Worm (Caenorhabditis elegans): Measurements from ENCODE around the gene idpp-7.
A peak's percentile ranks its signal among the peaks of the same experiment; 100 is the strongest.
"Not testable (repeated sequence)": the region's sequence is repeated elsewhere in the genome, so short reads cannot be mapped to it uniquely, and the experiment has no call there.

idpp-7 gene

DNA sequence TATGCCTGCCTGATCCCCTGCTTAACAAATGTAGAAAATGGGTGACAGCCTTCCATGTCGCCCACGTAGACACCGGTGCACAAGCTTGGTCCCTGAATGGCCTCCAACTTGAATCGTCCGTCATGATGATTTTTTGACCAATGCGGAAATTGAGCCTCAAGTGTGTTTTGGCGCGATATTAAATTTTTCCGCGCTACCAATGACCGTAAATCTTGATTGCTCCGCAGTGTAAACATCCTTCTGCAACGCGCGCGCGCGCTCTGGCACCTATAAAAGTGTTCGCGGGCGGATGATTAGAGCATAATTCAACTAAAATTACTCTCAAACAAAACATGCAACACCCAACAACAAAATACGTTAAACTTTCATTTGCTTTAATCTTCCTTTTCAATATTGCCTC, at the start of gene idpp-7:
Gene idpp-7, plus strand, starts transcription at position 301 of the 400 bp plus-strand sequence.
- no peak for TF ChIP-seq pha-4 (tag; optimal IDR thresholded peaks at IDR 0.05)
- no peak for TF ChIP-seq lin-15B (tag; optimal IDR thresholded peaks at IDR 0.05)
- no peak for TF ChIP-seq elt-1 (tag; optimal IDR thresholded peaks at IDR 0.05)
- TF ChIP-seq nhr-77 (tag; optimal IDR thresholded peaks at IDR 0.05), result no peak
- no peak for TF ChIP-seq ztf-11 (tag; optimal IDR thresholded peaks at IDR 0.05)
- TF ChIP-seq pqm-1 (tag; optimal IDR thresholded peaks at IDR 0.05), result no peak
- TF ChIP-seq mdl-1 (tag; optimal IDR thresholded peaks at IDR 0.05), result no peak
- TF ChIP-seq ZK546.5 (tag; optimal IDR thresholded peaks at IDR 0.05), result no peak
- TF ChIP-seq fkh-2 (tag; optimal IDR thresholded peaks at IDR 0.05), result no peak
- TF ChIP-seq nfya-1 (tag; optimal IDR thresholded peaks at IDR 0.05; ENCODE audit: insufficient read depth), result no peak
- no peak for TF ChIP-seq tbx-2 (tag; optimal IDR thresholded peaks at IDR 0.05)
- TF ChIP-seq nhr-11 (tag; optimal IDR thresholded peaks at IDR 0.05), result no peak
- TF ChIP-seq eor-1 (tag; optimal IDR thresholded peaks at IDR 0.05), result no peak
- no peak for TF ChIP-seq daf-12 (tag; optimal IDR thresholded peaks at IDR 0.05)
- no peak for TF ChIP-seq elt-2 (tag; optimal IDR thresholded peaks at IDR 0.05)
- no peak for TF ChIP-seq nhr-43 (tag; optimal IDR thresholded peaks at IDR 0.05; ENCODE audit: poor library complexity, severe bottlenecking)
- no peak for TF ChIP-seq lin-39 (tag; optimal IDR thresholded peaks at IDR 0.05)
- no peak for TF ChIP-seq egl-5 (tag; optimal IDR thresholded peaks at IDR 0.05)
- no peak for TF ChIP-seq ceh-16 (tag; optimal IDR thresholded peaks at IDR 0.05)

ce11 chrIV:12674700-12675099, 45.1 kb upstream of the idpp-7 start, which contains the start of gene T23B5.4:
T23B5.4 (plus strand) TSS chrIV:12675000.
- no peak for TF ChIP-seq nhr-23 (tag; optimal IDR thresholded peaks at IDR 0.05)
- no peak for TF ChIP-seq elt-1 (tag; optimal IDR thresholded peaks at IDR 0.05)
- TF ChIP-seq egl-5 (tag; optimal IDR thresholded peaks at IDR 0.05), result no peak
- no peak for TF ChIP-seq egl-27 (tag; optimal IDR thresholded peaks at IDR 0.05)
- TF ChIP-seq nhr-25 (tag; optimal IDR thresholded peaks at IDR 0.05), result no peak
- no peak for TF ChIP-seq aly-2 (tag; optimal IDR thresholded peaks at IDR 0.05)
- no peak for TF ChIP-seq lin-15B (tag; optimal IDR thresholded peaks at IDR 0.05)
- no peak for TF ChIP-seq skn-1 (tag; optimal IDR thresholded peaks at IDR 0.05)
- TF ChIP-seq jun-1 (tag; optimal IDR thresholded peaks at IDR 0.05), result no peak
- no peak for TF ChIP-seq mml-1 (tag; optimal IDR thresholded peaks at IDR 0.05)
- TF ChIP-seq tbx-2 (tag; optimal IDR thresholded peaks at IDR 0.05), result no peak
- TF ChIP-seq lin-39 (tag; optimal IDR thresholded peaks at IDR 0.05), result no peak
- no peak for TF ChIP-seq pha-4 (tag; optimal IDR thresholded peaks at IDR 0.05)
- no peak for TF ChIP-seq elt-2 (tag; optimal IDR thresholded peaks at IDR 0.05)
- no peak for TF ChIP-seq fos-1 (tag; optimal IDR thresholded peaks at IDR 0.05)

DNA sequence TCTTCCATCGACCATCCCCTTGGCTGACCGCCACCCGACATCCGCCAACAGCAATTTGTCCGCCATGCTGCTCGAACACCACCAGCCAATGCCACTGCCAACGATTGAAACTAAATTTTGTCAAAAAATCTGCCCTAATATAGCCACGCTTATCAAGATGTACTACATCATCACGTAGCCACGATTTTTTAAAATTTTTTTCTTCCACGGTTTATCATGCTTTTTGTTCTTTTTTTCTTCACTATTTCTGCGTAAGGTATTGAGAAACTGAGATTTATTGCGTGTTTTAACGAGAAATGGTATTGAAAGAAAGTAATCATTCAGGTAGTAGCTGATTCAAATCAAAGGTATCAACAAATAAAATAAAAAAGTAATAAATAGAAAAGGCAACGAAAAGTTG, 42.6 kb upstream of the idpp-7 start, which contains the start of gene T23B5.6:
Gene T23B5.6, minus strand, starts transcription at position 101 of the 400 bp plus-strand sequence.
- not testable (repeated sequence) for TF ChIP-seq ceh-28, aly-2, pqm-1 (tag; optimal IDR thresholded peaks at IDR 0.05)

DNA sequence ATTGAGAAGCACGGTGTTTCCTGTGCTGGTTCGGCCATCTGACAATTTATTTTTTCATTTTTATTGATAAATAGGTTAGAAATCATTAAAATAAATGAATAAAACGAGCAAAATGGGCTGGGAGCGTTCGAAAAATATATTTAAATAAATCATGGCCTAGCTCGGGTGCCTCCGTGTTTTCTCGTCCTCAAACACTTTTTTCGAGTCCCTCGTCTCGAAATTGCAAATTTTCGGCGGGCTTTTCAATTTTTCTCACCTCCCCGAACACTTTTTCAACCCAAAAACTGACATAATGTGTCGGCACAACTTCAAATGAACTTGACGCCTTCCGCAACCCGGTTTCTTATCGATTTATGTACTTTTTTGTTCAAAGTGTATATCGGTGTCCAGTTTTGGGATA, 35.4 kb upstream of the idpp-7 start, which contains the start of gene prmt-9:
Gene prmt-9, minus strand, starts transcription at position 38 of the 400 bp plus-strand sequence.
- TF ChIP-seq skn-1 (tag; optimal IDR thresholded peaks at IDR 0.05) (no peak), nhr-77 (tag; optimal IDR thresholded peaks at IDR 0.05) (no peak), lin-15B (tag; optimal IDR thresholded peaks at IDR 0.05) (peak; percentile 54), nfya-1 (tag; optimal IDR thresholded peaks at IDR 0.05; ENCODE audit: insufficient read depth) (peak; percentile 36), lin-39 (tag; optimal IDR thresholded peaks at IDR 0.05) (peak; percentile 36), ceh-9 (tag; optimal IDR thresholded peaks at IDR 0.05) (no peak)

ce11 chrIV:12684826-12685594, 34.8 kb upstream of the idpp-7 start:
- TF ChIP-seq zag-1 (tag; optimal IDR thresholded peaks at IDR 0.05) (no peak), nfya-1 (tag; optimal IDR thresholded peaks at IDR 0.05; ENCODE audit: insufficient read depth) (no peak), nhr-237 (tag; optimal IDR thresholded peaks at IDR 0.05) (no peak), lsy-12 (tag; optimal IDR thresholded peaks at IDR 0.05) (no peak), nhr-76 (tag; optimal IDR thresholded peaks at IDR 0.05) (no peak), ceh-9 (tag; optimal IDR thresholded peaks at IDR 0.05) (no peak), nhr-43 (tag; optimal IDR thresholded peaks at IDR 0.05; ENCODE audit: poor library complexity, severe bottlenecking) (no peak), lin-15B (tag; optimal IDR thresholded peaks at IDR 0.05) (no peak), egl-5 (tag; optimal IDR thresholded peaks at IDR 0.05) (no peak), tbx-2 (tag; optimal IDR thresholded peaks at IDR 0.05) (no peak), snpc-4 (tag; optimal IDR thresholded peaks at IDR 0.05) (no peak), fkh-10 (GFP tag; optimal IDR thresholded peaks at IDR 0.05) (no peak), pqm-1 (tag; optimal IDR thresholded peaks at IDR 0.05) (no peak), mml-1 (tag; optimal IDR thresholded peaks at IDR 0.05) (no peak), eor-1 (tag; optimal IDR thresholded peaks at IDR 0.05) (no peak)

Measured in whole organism, L3 larva.